Worm (Caenorhabditis elegans) whole organism, midembryonic: ENCODE data around the gene fsn-1.

Experiments used
- T22C8.4 ChIP-seq: fragments of 200-800 bp; sonication (Bioruptor generic); IDR thresholded peaks from 2 replicates; pipeline ENCODE4 v1.3.6; 2022; ENCODE audit warnings: missing genetic modification characterization, missing compliant biosample characterization
- cog-1 ChIP-seq: sonication (generic microtip); optimal IDR thresholded peaks from 2 replicates; lab custom pipeline; 2016; ENCODE audit warnings: missing genetic modification characterization, missing compliant biosample characterization
- flt-1 ChIP-seq: fragments of 200-800 bp; sonication (Bioruptor generic); IDR thresholded peaks from 2 replicates; pipeline ENCODE4 v1.3.6; 2022; ENCODE audit warnings: missing genetic modification characterization, missing compliant biosample characterization
- klf-2 ChIP-seq: fragments of 200-800 bp; sonication (Bioruptor generic); conservative IDR thresholded peaks from 2 replicates; pipeline ENCODE4 v1.3.6; 2022; ENCODE audit warnings: missing genetic modification reagents, missing genetic modification characterization, missing compliant biosample characterization
- med-1 ChIP-seq: sonication (generic microtip); optimal IDR thresholded peaks from 2 replicates; lab custom pipeline; 2017; ENCODE audit warnings: missing genetic modification characterization, mild to moderate bottlenecking, missing compliant biosample characterization, antibody characterized with exemption, missing genetic modification reagents; ENCODE audit not compliant: insufficient read depth
- ref-1 ChIP-seq: fragments of 200-800 bp; sonication (Bioruptor generic); conservative IDR thresholded peaks from 2 replicates; pipeline ENCODE4 v1.3.6; 2022; ENCODE audit warnings: missing genetic modification reagents, missing genetic modification characterization, missing compliant biosample characterization
- tab-1 ChIP-seq: fragments of 200-800 bp; sonication (Bioruptor generic); IDR thresholded peaks from 2 replicates; pipeline ENCODE4 v1.3.6; 2022; ENCODE audit warnings: missing genetic modification characterization, missing compliant biosample characterization
- ztf-23 ChIP-seq: fragments of 200-800 bp; sonication (Bioruptor generic); IDR thresholded peaks from 2 replicates; pipeline ENCODE4 v1.3.6; 2022; ENCODE audit warnings: missing genetic modification reagents, missing genetic modification characterization, missing compliant biosample characterization
- ztf-29 ChIP-seq: fragments of 200-800 bp; sonication (Bioruptor generic); IDR thresholded peaks from 2 replicates; pipeline ENCODE4 v1.3.6; 2022; ENCODE audit warnings: missing genetic modification reagents, missing genetic modification characterization, missing compliant biosample characterization

Gene fsn-1

ce11 chrIII:4937022-4937421 is at the start of gene fsn-1:
TSS of gene fsn-1 (plus strand) at chrIII:4937322.
- TF ChIP-seq ztf-23 (GFP tag; lab: Robert Waterston, UW) (no peak), ztf-29 (GFP tag; lab: Robert Waterston, UW) (no peak)

- TF ChIP-seq tab-1 (GFP tag; lab: Robert Waterston, UW) = no peak
- no peak for TF ChIP-seq ref-1 (GFP tag; lab: Robert Waterston, UW)
- TF ChIP-seq T22C8.4 (GFP tag; lab: Robert Waterston, UW) = no peak
- TF ChIP-seq ztf-23 (GFP tag; lab: Robert Waterston, UW) = no peak
- TF ChIP-seq klf-2 = no peak
- no peak for TF ChIP-seq med-1 (GFP tag; lab: Kevin White, UChicago)
- no peak for TF ChIP-seq cog-1 (tag; lab: Kevin White, UChicago)
- no peak for TF ChIP-seq ztf-29 (GFP tag; lab: Robert Waterston, UW)
- TF ChIP-seq flt-1 (GFP tag; lab: Robert Waterston, UW) = no peak
Observed at ce11 chrIII:4890997-4891396, 46.1 kb upstream of the fsn-1 start, which contains the start of gene F26F4.5. TSS of gene F26F4.5 (minus strand) at chrIII:4891252.

- no peak for TF ChIP-seq klf-2
- no peak for TF ChIP-seq cog-1 (tag; lab: Kevin White, UChicago)
- TF ChIP-seq ztf-23 (GFP tag; lab: Robert Waterston, UW) = no peak
- no peak for TF ChIP-seq ref-1 (GFP tag; lab: Robert Waterston, UW)
Observed at ce11 chrIII:4893540-4893939, 43.6 kb upstream of the fsn-1 start, which contains the start of gene F26F4.6. TSS of gene F26F4.6 (minus strand) at chrIII:4893640.

ce11 chrIII:4895313-4895712 is 41.8 kb upstream of the fsn-1 start:
- TF ChIP-seq T22C8.4 (GFP tag; lab: Robert Waterston, UW) (no peak), ref-1 (GFP tag; lab: Robert Waterston, UW) (no peak), tab-1 (GFP tag; lab: Robert Waterston, UW) (no peak), flt-1 (GFP tag; lab: Robert Waterston, UW) (no peak), klf-2 (no peak), ztf-23 (GFP tag; lab: Robert Waterston, UW) (no peak), ztf-29 (GFP tag; lab: Robert Waterston, UW) (no peak), med-1 (GFP tag; lab: Kevin White, UChicago) (no peak), cog-1 (tag; lab: Kevin White, UChicago) (no peak)

ce11 chrIII:4899035-4899578 is 38.0 kb upstream of the fsn-1 start, which contains the start of gene nhl-2:
TSS of gene nhl-2 (minus strand) at chrIII:4899085.
- TF ChIP-seq ztf-29 (GFP tag; lab: Robert Waterston, UW) (no peak), T22C8.4 (GFP tag; lab: Robert Waterston, UW) (no peak), ref-1 (GFP tag; lab: Robert Waterston, UW) (no peak), ztf-23 (GFP tag; lab: Robert Waterston, UW) (no peak), tab-1 (GFP tag; lab: Robert Waterston, UW) (no peak), flt-1 (GFP tag; lab: Robert Waterston, UW) (no peak), med-1 (GFP tag; lab: Kevin White, UChicago) (no peak), klf-2 (no peak), cog-1 (tag; lab: Kevin White, UChicago) (no peak)

ce11 chrIII:4899728-4900127 is 37.4 kb upstream of the fsn-1 start:
- TF ChIP-seq ref-1 (GFP tag; lab: Robert Waterston, UW) (no peak), klf-2 (no peak), flt-1 (GFP tag; lab: Robert Waterston, UW) (peak; percentile 84), cog-1 (tag; lab: Kevin White, UChicago) (peak; percentile 95), tab-1 (GFP tag; lab: Robert Waterston, UW) (no peak), ztf-23 (GFP tag; lab: Robert Waterston, UW) (peak; percentile 94), ztf-29 (GFP tag; lab: Robert Waterston, UW) (no peak), med-1 (GFP tag; lab: Kevin White, UChicago) (no peak), T22C8.4 (GFP tag; lab: Robert Waterston, UW) (peak; percentile 36; the same call in 1 of the 2 replicates)

ce11 chrIII:4900260-4900659 is 36.9 kb upstream of the fsn-1 start, which contains the start of gene tag-340:
TSS of gene tag-340 (plus strand) at chrIII:4900508.
- TF ChIP-seq ztf-23 (GFP tag; lab: Robert Waterston, UW) (no peak), tab-1 (GFP tag; lab: Robert Waterston, UW) (no peak), med-1 (GFP tag; lab: Kevin White, UChicago) (no peak), flt-1 (GFP tag; lab: Robert Waterston, UW) (no peak), ztf-29 (GFP tag; lab: Robert Waterston, UW) (no peak), ref-1 (GFP tag; lab: Robert Waterston, UW) (no peak), T22C8.4 (GFP tag; lab: Robert Waterston, UW) (no peak), klf-2 (no peak), cog-1 (tag; lab: Kevin White, UChicago) (no peak)

ce11 chrIII:4903784-4904183 is 33.3 kb upstream of the fsn-1 start, which contains the start of gene kbp-2:
TSS of gene kbp-2 (minus strand) at chrIII:4903884.
- TF ChIP-seq ref-1 (GFP tag; lab: Robert Waterston, UW) (no peak), cog-1 (tag; lab: Kevin White, UChicago) (no peak), ztf-29 (GFP tag; lab: Robert Waterston, UW) (no peak), ztf-23 (GFP tag; lab: Robert Waterston, UW) (no peak)

- TF ChIP-seq flt-1 (GFP tag; lab: Robert Waterston, UW) (no peak), cog-1 (tag; lab: Kevin White, UChicago) (no peak), T22C8.4 (GFP tag; lab: Robert Waterston, UW) (no peak), tab-1 (GFP tag; lab: Robert Waterston, UW) (no peak), ref-1 (GFP tag; lab: Robert Waterston, UW) (no peak), ztf-23 (GFP tag; lab: Robert Waterston, UW) (no peak), klf-2 (no peak), ztf-29 (GFP tag; lab: Robert Waterston, UW) (no peak), med-1 (GFP tag; lab: Kevin White, UChicago) (no peak)
Observed at ce11 chrIII:4905405-4905804, 31.7 kb upstream of the fsn-1 start, which contains the start of gene F26F4.8. TSS of gene F26F4.8 (minus strand) at chrIII:4905473.
